Fruit fly (Drosophila melanogaster) whole organism, embryonic: ENCODE measurements around the gene yellow-f2.

ENCODE experiments used
- CG10147 ChIP-seq: fragments of 200-800 bp; sonication (Bioruptor generic); optimal IDR thresholded peaks from 2 replicates; lab custom pipeline; 2019; ENCODE audit warnings: missing biosample characterization, mild to moderate bottlenecking, missing genetic modification characterization, moderate library complexity
- CG10209 ChIP-seq: fragments of 200-800 bp; sonication (Bioruptor generic); optimal IDR thresholded peaks from 3 replicates; lab custom pipeline; 2017; ENCODE audit warnings: missing biosample characterization, mild to moderate bottlenecking, missing genetic modification characterization, missing genetic modification reagents
- CG10959 ChIP-seq: fragments of 200-800 bp; sonication (Bioruptor generic); IDR thresholded peaks from 2 replicates; pipeline ENCODE4 v1.3.6; 2022; ENCODE audit warnings: missing biosample characterization, missing genetic modification characterization
- CG12299 ChIP-seq: fragments of 200-800 bp; sonication (Bioruptor generic); optimal IDR thresholded peaks from 2 replicates; lab custom pipeline; 2018; ENCODE audit warnings: missing biosample characterization, mild to moderate bottlenecking, missing genetic modification characterization
- CG1233 ChIP-seq: fragments of 200-800 bp; sonication (Bioruptor generic); optimal IDR thresholded peaks from 4 replicates; lab custom pipeline; 2018; ENCODE audit warnings: missing biosample characterization, mild to moderate bottlenecking, missing genetic modification characterization
- CG12391 ChIP-seq: fragments of 200-800 bp; sonication (Bioruptor generic); optimal IDR thresholded peaks from 3 replicates; lab custom pipeline; 2018; ENCODE audit warnings: missing biosample characterization, mild to moderate bottlenecking, missing genetic modification characterization, moderate library complexity
- CG12942 ChIP-seq: fragments of 200-800 bp; sonication (Bioruptor generic); optimal IDR thresholded peaks from 3 replicates; lab custom pipeline; 2016; ENCODE audit warnings: missing biosample characterization, missing genetic modification characterization
- CG13287 ChIP-seq: fragments of 200-800 bp; sonication (Bioruptor generic); IDR thresholded peaks from 2 replicates; pipeline ENCODE4 v1.3.6; 2022; ENCODE audit warnings: missing biosample characterization, missing genetic modification characterization; ENCODE audit not compliant: partially characterized antibody
- CG15269 ChIP-seq: fragments of 200-800 bp; sonication (Bioruptor generic); optimal IDR thresholded peaks from 2 replicates; lab custom pipeline; 2018; ENCODE audit warnings: missing biosample characterization, mild to moderate bottlenecking, missing genetic modification characterization, moderate library complexity
- CG17186 ChIP-seq: fragments of 200-800 bp; sonication (Bioruptor generic); optimal IDR thresholded peaks from 3 replicates; lab custom pipeline; 2017; ENCODE audit warnings: missing biosample characterization, missing genetic modification reagents, missing genetic modification characterization
- CG17328 ChIP-seq: fragments of 200-800 bp; sonication (Bioruptor generic); IDR thresholded peaks from 2 replicates; pipeline ENCODE4 v1.3.6; 2022; ENCODE audit warnings: missing biosample characterization, missing genetic modification characterization
- CG17359 ChIP-seq: fragments of 200-800 bp; sonication (Bioruptor generic); optimal IDR thresholded peaks from 3 replicates; lab custom pipeline; 2018; ENCODE audit warnings: missing biosample characterization, mild to moderate bottlenecking, missing genetic modification characterization, moderate library complexity
- CG18476 ChIP-seq: fragments of 200-800 bp; sonication (Bioruptor generic); optimal IDR thresholded peaks from 2 replicates; lab custom pipeline; 2016; ENCODE audit warnings: missing biosample characterization, mild to moderate bottlenecking, missing genetic modification characterization
- CG18599 ChIP-seq: fragments of 200-800 bp; sonication (Bioruptor generic); optimal IDR thresholded peaks from 3 replicates; lab custom pipeline; 2017; ENCODE audit warnings: missing biosample characterization, missing genetic modification characterization, mild to moderate bottlenecking, moderate library complexity, missing genetic modification reagents
- CG2875 ChIP-seq: fragments of 200-800 bp; sonication (Bioruptor generic); optimal IDR thresholded peaks from 2 replicates; lab custom pipeline; 2017; ENCODE audit warnings: missing biosample characterization, mild to moderate bottlenecking, missing genetic modification characterization, missing genetic modification reagents
- CG5245 ChIP-seq: fragments of 200-800 bp; sonication (Bioruptor generic); optimal IDR thresholded peaks from 3 replicates; lab custom pipeline; 2016; ENCODE audit warnings: missing biosample characterization, missing genetic modification characterization
- CG6813 ChIP-seq: fragments of 200-800 bp; sonication (Bioruptor generic); optimal IDR thresholded peaks from 2 replicates; lab custom pipeline; 2017; ENCODE audit warnings: missing biosample characterization, missing genetic modification characterization, mild to moderate bottlenecking, moderate library complexity, missing genetic modification reagents
- CG7928 ChIP-seq: fragments of 200-800 bp; sonication (Bioruptor generic); optimal IDR thresholded peaks from 2 replicates; lab custom pipeline; 2017; ENCODE audit warnings: missing biosample characterization, mild to moderate bottlenecking, missing genetic modification characterization
- CG7987 ChIP-seq: fragments of 200-800 bp; sonication (Bioruptor generic); optimal IDR thresholded peaks from 2 replicates; lab custom pipeline; 2018; ENCODE audit warnings: missing biosample characterization, mild to moderate bottlenecking, missing genetic modification characterization, moderate library complexity
- CG9437 ChIP-seq: fragments of 200-800 bp; sonication (Bioruptor generic); optimal IDR thresholded peaks from 2 replicates; lab custom pipeline; 2018; ENCODE audit warnings: missing biosample characterization, mild to moderate bottlenecking, missing genetic modification characterization
- CG9817 ChIP-seq: fragments of 200-800 bp; sonication (Bioruptor generic); optimal IDR thresholded peaks from 2 replicates; lab custom pipeline; 2018; ENCODE audit warnings: missing biosample characterization, mild to moderate bottlenecking, missing genetic modification characterization, moderate library complexity
- Deaf1 ChIP-seq: fragments of 200-800 bp; optimal IDR thresholded peaks from 3 replicates; lab custom pipeline; 2019; ENCODE audit warnings: missing biosample characterization, mild to moderate bottlenecking, missing genetic modification characterization, moderate library complexity
- Dfd ChIP-seq, 2 experiments: fragments of >200 bp; optimal IDR thresholded peaks; 2 replicates each; lab custom pipeline; 2017; ENCODE audit warnings: missing biosample characterization in 2 of 2, missing genetic modification characterization in 2 of 2
- H15 ChIP-seq: fragments of 200-800 bp; sonication (Bioruptor generic); IDR thresholded peaks from 3 replicates; pipeline ENCODE4 v1.3.6; 2022; ENCODE audit warnings: missing biosample characterization, missing genetic modification characterization
- NC2α ChIP-seq: fragments of 200-800 bp; sonication (Bioruptor generic); optimal IDR thresholded peaks from 2 replicates; lab custom pipeline; 2016; ENCODE audit warnings: missing biosample characterization, missing genetic modification characterization
- NfI ChIP-seq: fragments of 200-800 bp; sonication (Bioruptor generic); optimal IDR thresholded peaks from 3 replicates; lab custom pipeline; 2018; ENCODE audit warnings: missing biosample characterization, mild to moderate bottlenecking, missing genetic modification characterization, moderate library complexity
- Rfx ChIP-seq: fragments of 200-800 bp; sonication (Bioruptor generic); IDR thresholded peaks from 2 replicates; pipeline ENCODE4 v1.3.6; 2022; ENCODE audit warnings: missing biosample characterization, missing genetic modification characterization
- Sin3A ChIP-seq: fragments of >200 bp; optimal IDR thresholded peaks from 2 replicates; lab custom pipeline; 2018
- Sry-β ChIP-seq: fragments of 200-800 bp; sonication (Bioruptor generic); optimal IDR thresholded peaks from 2 replicates; lab custom pipeline; 2018; ENCODE audit warnings: missing biosample characterization, mild to moderate bottlenecking, missing genetic modification characterization, moderate library complexity
- ab ChIP-seq: fragments of 200-800 bp; sonication (Bioruptor generic); optimal IDR thresholded peaks from 2 replicates; lab custom pipeline; 2016; ENCODE audit warnings: missing biosample characterization, missing genetic modification characterization
- aop ChIP-seq: fragments of 200-800 bp; sonication (Bioruptor generic); IDR thresholded peaks from 2 replicates; pipeline ENCODE4 v1.3.6; 2022; ENCODE audit warnings: missing biosample characterization, missing genetic modification characterization
- bab2 ChIP-seq: fragments of 200-800 bp; sonication (Bioruptor generic); optimal IDR thresholded peaks from 2 replicates; lab custom pipeline; 2016; ENCODE audit warnings: missing biosample characterization, missing genetic modification characterization
- bcd ChIP-seq: fragments of 200-800 bp; sonication (Bioruptor generic); optimal IDR thresholded peaks from 2 replicates; lab custom pipeline; 2017; ENCODE audit warnings: missing biosample characterization, mild to moderate bottlenecking, missing genetic modification characterization
- br ChIP-seq: fragments of >200 bp; optimal IDR thresholded peaks from 2 replicates; lab custom pipeline; 2017
- bsh ChIP-seq, 2 experiments: fragments of 200-800 bp; sonication (Bioruptor generic); optimal IDR thresholded peaks; 2 replicates each; lab custom pipeline; 2017 to 2018; ENCODE audit warnings: mild to moderate bottlenecking in 2 of 2, missing biosample characterization in 2 of 2, missing genetic modification characterization in 2 of 2, moderate library complexity in 1 of 2
- chm ChIP-seq: fragments of 200-800 bp; sonication (Bioruptor generic); IDR thresholded peaks from 2 replicates; pipeline ENCODE4 v1.3.6; 2022; ENCODE audit warnings: missing biosample characterization, missing genetic modification characterization
- ci ChIP-seq: fragments of 200-800 bp; sonication (Bioruptor generic); IDR thresholded peaks from 3 replicates; pipeline ENCODE4 v1.3.6; 2022; ENCODE audit warnings: missing biosample characterization, missing genetic modification characterization
- crp ChIP-seq, 2 experiments: fragments of 200-800 bp; sonication (Bioruptor generic); optimal IDR thresholded peaks; 2 replicates in 1 of 2; 3 replicates in 1 of 2; lab custom pipeline; 2017; ENCODE audit warnings: missing biosample characterization in 2 of 2, missing genetic modification characterization in 2 of 2, mild to moderate bottlenecking in 1 of 2, moderate library complexity in 1 of 2
- dmrt11E ChIP-seq: fragments of 200-800 bp; sonication (Bioruptor generic); optimal IDR thresholded peaks from 3 replicates; lab custom pipeline; 2018; ENCODE audit warnings: missing biosample characterization, mild to moderate bottlenecking, missing genetic modification characterization, moderate library complexity
- esg ChIP-seq: fragments of 200-800 bp; sonication (Bioruptor generic); conservative IDR thresholded peaks from 2 replicates; pipeline ENCODE4 v1.3.6; 2022; ENCODE audit warnings: missing biosample characterization, missing genetic modification characterization
- grn ChIP-seq: fragments of 200-800 bp; sonication (Bioruptor generic); optimal IDR thresholded peaks from 3 replicates; lab custom pipeline; 2017; ENCODE audit warnings: missing biosample characterization, missing genetic modification characterization
- her ChIP-seq: fragments of 200-800 bp; sonication (Bioruptor generic); optimal IDR thresholded peaks from 2 replicates; lab custom pipeline; 2016; ENCODE audit warnings: missing biosample characterization, missing genetic modification characterization
- jing ChIP-seq: fragments of 200-800 bp; sonication (Bioruptor generic); optimal IDR thresholded peaks from 2 replicates; lab custom pipeline; 2018; ENCODE audit warnings: missing biosample characterization, mild to moderate bottlenecking, missing genetic modification characterization
- mam ChIP-seq: fragments of 200-800 bp; sonication (Bioruptor generic); optimal IDR thresholded peaks from 3 replicates; lab custom pipeline; 2016; ENCODE audit warnings: missing biosample characterization, missing genetic modification characterization
- org-1 ChIP-seq: fragments of 200-800 bp; sonication (Bioruptor generic); optimal IDR thresholded peaks from 2 replicates; lab custom pipeline; 2017; ENCODE audit warnings: missing biosample characterization, missing genetic modification characterization
- otp ChIP-seq: fragments of 200-800 bp; sonication (Bioruptor generic); IDR thresholded peaks from 3 replicates; pipeline ENCODE4, ENCODE4 v1.3.6; 2022; ENCODE audit warnings: missing biosample characterization, missing genetic modification characterization
- sens ChIP-seq: fragments of 200-800 bp; sonication (Bioruptor generic); peaks from one replicate; lab custom pipeline; 2016; ENCODE audit warnings: missing biosample characterization, missing genetic modification characterization
- shn ChIP-seq: fragments of 200-800 bp; sonication (Bioruptor generic); optimal IDR thresholded peaks from 3 replicates; lab custom pipeline; 2016; ENCODE audit warnings: missing biosample characterization, missing genetic modification characterization
- sob ChIP-seq: fragments of 200-800 bp; sonication (Bioruptor generic); IDR thresholded peaks from 2 replicates; pipeline ENCODE4 v1.3.6; 2022; ENCODE audit warnings: missing biosample characterization, missing genetic modification characterization
- unc-4 ChIP-seq: fragments of 200-800 bp; sonication (Bioruptor generic); IDR thresholded peaks from 2 replicates; pipeline ENCODE4 v1.3.6; 2022; ENCODE audit warnings: missing biosample characterization, missing genetic modification characterization; ENCODE audit not compliant: partially characterized antibody

Gene yellow-f2

dm6 chr3R:13032975-13033445, 38.1 kb upstream of the yellow-f2 start (continued):
- TF ChIP-seq br (lab: Kevin White, UChicago) (no peak), CG9817 (no peak), chm (GFP tag; lab: Robert Waterston, UW) (peak; percentile 33; the same call in 1 of the 2 replicates), CG18476 (peak; percentile 12), CG7928 (GFP tag; lab: Kevin White, UChicago) (peak; percentile 79), CG2875 (GFP tag; lab: Kevin White, UChicago) (peak; percentile 60), CG12391 (tag; lab: Kevin White, UChicago) (peak; percentile 3), Sry-β (GFP tag; lab: Kevin White, UChicago) (peak; percentile 26), CG1233 (peak; percentile 52), CG10959 (GFP tag; lab: Robert Waterston, UW) (0 out of 2 replicates have a peak, but pooled peaks have one; percentile 12), ab (GFP tag; lab: Kevin White, UChicago) (no peak), CG5245 (GFP tag; lab: Kevin White, UChicago) (no peak), grn (GFP tag; lab: Kevin White, UChicago) (peak; percentile 79), org-1 (GFP tag; lab: Kevin White, UChicago) (peak; percentile 39), CG17328 (peak; percentile 12; the same call in 1 of the 2 replicates), bab2 (GFP tag; lab: Kevin White, UChicago) (peak; percentile 37), otp (GFP tag; lab: Robert Waterston, UW) (peak; percentile 30; the same call in 1 of the 3 replicates), CG7987 (GFP tag; lab: Kevin White, UChicago) (peak; percentile 77), sob (GFP tag; lab: Robert Waterston, UW) (peak; percentile 51; the same call in 1 of the 2 replicates), CG17186 (peak; percentile 59)

dm6 chr3R:13032323-13032722, 37.4 kb upstream of the yellow-f2 start, which contains the start of gene ry:
ry (plus strand) TSS chr3R:13032528.
- TF ChIP-seq NC2α (GFP tag; lab: Kevin White, UChicago): no peak
- TF ChIP-seq aop (GFP tag; lab: Robert Waterston, UW): no peak
- no peak for TF ChIP-seq mam (GFP tag; lab: Kevin White, UChicago)
- TF ChIP-seq Dfd (GFP tag; optimal IDR thresholded peaks at IDR 0.05; lab: Kevin White, UChicago): no peak
- TF ChIP-seq Rfx: no peak
- no peak for TF ChIP-seq bcd (GFP tag; lab: Kevin White, UChicago)
- no peak for TF ChIP-seq CG1233
- TF ChIP-seq CG10147 (GFP tag; lab: Kevin White, UChicago): no peak
- no peak for TF ChIP-seq unc-4 (GFP tag; lab: Robert Waterston, UW)
- no peak for TF ChIP-seq H15 (GFP tag; lab: Robert Waterston, UW)
- peak; percentile 24 for TF ChIP-seq sens (GFP tag; lab: Kevin White, UChicago)
- TF ChIP-seq crp (GFP tag; optimal IDR thresholded peaks at IDR 0.05; lab: Kevin White, UChicago): no peak
- no peak for TF ChIP-seq CG7928 (GFP tag; lab: Kevin White, UChicago)
- no peak for TF ChIP-seq her (GFP tag; lab: Kevin White, UChicago)
- no peak for TF ChIP-seq dmrt11E
- no peak for TF ChIP-seq CG15269 (tag; lab: Kevin White, UChicago)
- TF ChIP-seq shn: no peak
- no peak for TF ChIP-seq CG17359 (tag; lab: Kevin White, UChicago)
- TF ChIP-seq ci (GFP tag; lab: Robert Waterston, UW): peak; percentile 47; the same call in 1 of the 3 replicates
- peak; percentile 38 for TF ChIP-seq CG9437 (GFP tag; lab: Kevin White, UChicago)
- no peak for TF ChIP-seq CG13287 (GFP tag; lab: Robert Waterston, UW)
- TF ChIP-seq Sin3A (lab: Kevin White, UChicago): no peak
- TF ChIP-seq NfI (GFP tag; lab: Kevin White, UChicago): no peak
- TF ChIP-seq jing (GFP tag; lab: Kevin White, UChicago): no peak
- no peak for TF ChIP-seq CG10209
- TF ChIP-seq CG6813 (GFP tag; lab: Kevin White, UChicago): no peak
- no peak for TF ChIP-seq CG18599 (GFP tag; lab: Kevin White, UChicago)
- no peak for TF ChIP-seq CG12299 (tag; lab: Kevin White, UChicago)
- no peak for TF ChIP-seq CG12942 (GFP tag; lab: Kevin White, UChicago)
- no peak for TF ChIP-seq bsh (GFP tag; optimal IDR thresholded peaks at IDR 0.05; lab: Kevin White, UChicago)
- TF ChIP-seq esg: no peak
- TF ChIP-seq Deaf1 (tag; lab: Kevin White, UChicago): peak; percentile 85
